Worm (Caenorhabditis elegans): Measurements from ENCODE around the gene C04C3.4.

- TF ChIP-seq lin-39 (tag; optimal IDR thresholded peaks at IDR 0.05), result no peak
- no peak for TF ChIP-seq nhr-10 (tag; optimal IDR thresholded peaks at IDR 0.05)
- TF ChIP-seq tag-97 (GFP tag; IDR thresholded peaks at IDR 0.05), result no peak
- TF ChIP-seq dmd-9 (GFP tag; IDR thresholded peaks at IDR 0.05), result no peak
- no peak for TF ChIP-seq pha-4 (GFP tag; IDR thresholded peaks at IDR 0.05)
- no peak for TF ChIP-seq pha-4 (tag; optimal IDR thresholded peaks at IDR 0.05)
- TF ChIP-seq snpc-4 (tag; optimal IDR thresholded peaks at IDR 0.05), result no peak
- no peak for TF ChIP-seq skn-1 (tag; optimal IDR thresholded peaks at IDR 0.05)
These were observed 11.0 kb upstream of the C04C3.4 start for ce11 chrIV:3383203-3383602.
